Worm (Caenorhabditis elegans) whole organism, late embryonic: Measurements from ENCODE around the gene Y73B6BL.14.

Experiments
- C38D4.7 ChIP-seq: fragments of 200-800 bp; sonication (Bioruptor generic); optimal IDR thresholded peaks from 2 replicates; lab custom pipeline; 2018; ENCODE audit warnings: mild to moderate bottlenecking, missing genetic modification characterization, moderate library complexity, missing compliant biosample characterization
- K02D7.2 ChIP-seq: sonication (generic microtip); optimal IDR thresholded peaks from 2 replicates; lab custom pipeline; 2017; ENCODE audit warnings: mild to moderate bottlenecking, missing genetic modification characterization, missing compliant biosample characterization
- K09A11.1 ChIP-seq: sonication (generic microtip); optimal IDR thresholded peaks from 2 replicates; lab custom pipeline; 2017; ENCODE audit warnings: antibody characterized with exemption, mild to moderate bottlenecking, missing genetic modification characterization, missing compliant biosample characterization; ENCODE audit not compliant: insufficient read depth
- Y22D7AL.16 ChIP-seq: sonication (generic microtip); optimal IDR thresholded peaks from 2 replicates; lab custom pipeline; 2016; ENCODE audit warnings: missing genetic modification characterization, missing compliant biosample characterization
- ahr-1 ChIP-seq: sonication (generic microtip); optimal IDR thresholded peaks from 2 replicates; lab custom pipeline; 2016; ENCODE audit warnings: missing genetic modification characterization, missing compliant biosample characterization
- ceh-14 ChIP-seq: sonication (generic microtip); optimal IDR thresholded peaks from 2 replicates; lab custom pipeline; 2016; ENCODE audit warnings: missing genotype, missing genetic modification characterization, missing compliant biosample characterization
- ceh-19 ChIP-seq: fragments of 200-800 bp; sonication (Bioruptor generic); optimal IDR thresholded peaks from 2 replicates; lab custom pipeline; 2018; ENCODE audit warnings: mild to moderate bottlenecking, missing genetic modification characterization, missing compliant biosample characterization
- ceh-24 ChIP-seq: sonication (generic microtip); optimal IDR thresholded peaks from 2 replicates; lab custom pipeline; 2016; ENCODE audit warnings: mild to moderate bottlenecking, missing genetic modification characterization, missing compliant biosample characterization
- ceh-30 ChIP-seq: fragments of 150-350 bp; optimal IDR thresholded peaks from 2 replicates; lab custom pipeline; 2014; ENCODE audit warnings: missing biosample characterization, missing genetic modification characterization
- ceh-31 ChIP-seq: sonication (generic microtip); optimal IDR thresholded peaks from 2 replicates; lab custom pipeline; 2016; ENCODE audit warnings: missing genetic modification characterization, missing compliant biosample characterization
- ceh-34 ChIP-seq: sonication (generic microtip); optimal IDR thresholded peaks from 2 replicates; lab custom pipeline; 2016; ENCODE audit warnings: mild to moderate bottlenecking, missing genetic modification characterization, missing compliant biosample characterization
- ceh-48 ChIP-seq: sonication (generic microtip); optimal IDR thresholded peaks from 2 replicates; lab custom pipeline; 2016; ENCODE audit warnings: missing genetic modification characterization, inconsistent platforms, missing compliant biosample characterization
- ceh-6 ChIP-seq: fragments of 200-800 bp; sonication (Bioruptor generic); optimal IDR thresholded peaks from 2 replicates; lab custom pipeline; 2018; ENCODE audit warnings: mild to moderate bottlenecking, missing genetic modification characterization, missing compliant biosample characterization
- ceh-9 ChIP-seq: sonication (generic microtip); optimal IDR thresholded peaks from 2 replicates; lab custom pipeline; 2016; ENCODE audit warnings: mild to moderate bottlenecking, missing genetic modification characterization, inconsistent platforms, missing compliant biosample characterization
- che-1 ChIP-seq: sonication (generic microtip); optimal IDR thresholded peaks from 2 replicates; lab custom pipeline; 2016; ENCODE audit warnings: mild to moderate bottlenecking, missing genetic modification characterization, missing compliant biosample characterization
- elt-2 ChIP-seq: sonication (generic microtip); optimal IDR thresholded peaks from 2 replicates; lab custom pipeline; 2016; ENCODE audit warnings: missing genetic modification reagents, missing genetic modification characterization, missing compliant biosample characterization
- fax-1 ChIP-seq: sonication (generic microtip); optimal IDR thresholded peaks from 2 replicates; lab custom pipeline; 2016; ENCODE audit warnings: missing genotype, missing genetic modification characterization, missing compliant biosample characterization
- fkh-10 ChIP-seq: fragments of 150-350 bp; optimal IDR thresholded peaks from 2 replicates; lab custom pipeline; 2014; ENCODE audit warnings: missing biosample characterization, missing genetic modification reagents, missing genetic modification characterization
- fkh-6 ChIP-seq: sonication (generic microtip); optimal IDR thresholded peaks from 2 replicates; lab custom pipeline; 2016; ENCODE audit warnings: missing genetic modification characterization, missing compliant biosample characterization
- gmeb-2 ChIP-seq: sonication (generic microtip); optimal IDR thresholded peaks from 2 replicates; lab custom pipeline; 2016; ENCODE audit warnings: missing genetic modification characterization, inconsistent platforms, missing compliant biosample characterization
- hlh-13 ChIP-seq: fragments of 200-800 bp; sonication (Bioruptor generic); optimal IDR thresholded peaks from 2 replicates; lab custom pipeline; 2018; ENCODE audit warnings: mild to moderate bottlenecking, missing genetic modification characterization, missing compliant biosample characterization
- hlh-6 ChIP-seq: sonication (generic microtip); optimal IDR thresholded peaks from 2 replicates; lab custom pipeline; 2016; ENCODE audit warnings: missing genotype, missing genetic modification characterization, missing compliant biosample characterization
- hlh-8 ChIP-seq: sonication (generic microtip); optimal IDR thresholded peaks from 2 replicates; lab custom pipeline; 2016; ENCODE audit warnings: missing genotype, missing genetic modification characterization, missing compliant biosample characterization
- lin-11 ChIP-seq: fragments of 200-800 bp; sonication (Bioruptor generic); optimal IDR thresholded peaks from 2 replicates; lab custom pipeline; 2018; ENCODE audit warnings: mild to moderate bottlenecking, missing genetic modification characterization, missing compliant biosample characterization
- nfya-1 ChIP-seq: sonication (generic microtip); optimal IDR thresholded peaks from 2 replicates; lab custom pipeline; 2017; ENCODE audit warnings: missing genetic modification characterization, mild to moderate bottlenecking, missing compliant biosample characterization, antibody characterized with exemption, moderate library complexity
- nhr-11 ChIP-seq: fragments of 150-350 bp; optimal IDR thresholded peaks from 2 replicates; lab custom pipeline; 2014; ENCODE audit warnings: missing biosample characterization, missing genetic modification characterization
- nhr-232 ChIP-seq: sonication (generic microtip); optimal IDR thresholded peaks from 2 replicates; lab custom pipeline; 2016; ENCODE audit warnings: missing genetic modification characterization, missing compliant biosample characterization
- odd-2 ChIP-seq: sonication (generic microtip); optimal IDR thresholded peaks from 2 replicates; lab custom pipeline; 2017; ENCODE audit warnings: antibody characterized with exemption, mild to moderate bottlenecking, missing genetic modification characterization, missing compliant biosample characterization
- pag-3 ChIP-seq: sonication (generic microtip); optimal IDR thresholded peaks from 2 replicates; lab custom pipeline; 2016; ENCODE audit warnings: missing compliant biosample characterization, missing genetic modification characterization, borderline replicate concordance
- pat-9 ChIP-seq: fragments of 200-800 bp; sonication (Bioruptor generic); optimal IDR thresholded peaks from 2 replicates; lab custom pipeline; 2018; ENCODE audit warnings: mild to moderate bottlenecking, missing genetic modification characterization, moderate library complexity, missing compliant biosample characterization
- pax-1 ChIP-seq: fragments of 150-350 bp; optimal IDR thresholded peaks from 2 replicates; lab custom pipeline; 2014; ENCODE audit warnings: missing biosample characterization, missing genetic modification characterization
- pqm-1 ChIP-seq: sonication (generic microtip); optimal IDR thresholded peaks from 2 replicates; lab custom pipeline; 2016; ENCODE audit warnings: missing genetic modification characterization, missing compliant biosample characterization
- pros-1 ChIP-seq: fragments of 150-350 bp; optimal IDR thresholded peaks from 2 replicates; lab custom pipeline; 2014; ENCODE audit warnings: missing biosample characterization, missing genetic modification reagents, missing genetic modification characterization
- rnt-1 ChIP-seq: sonication (generic microtip); optimal IDR thresholded peaks from 2 replicates; lab custom pipeline; 2016; ENCODE audit warnings: missing genetic modification characterization, missing compliant biosample characterization
- sox-4 ChIP-seq: sonication (generic microtip); optimal IDR thresholded peaks from 2 replicates; lab custom pipeline; 2017; ENCODE audit warnings: mild to moderate bottlenecking, missing genetic modification characterization, inconsistent platforms, missing compliant biosample characterization
- tbx-2 ChIP-seq: sonication (generic microtip); optimal IDR thresholded peaks from 2 replicates; lab custom pipeline; 2016; ENCODE audit warnings: missing genetic modification characterization, missing compliant biosample characterization
- ttx-3 ChIP-seq: sonication (generic microtip); optimal IDR thresholded peaks from 2 replicates; lab custom pipeline; 2016; ENCODE audit warnings: missing genetic modification reagents, missing genetic modification characterization, missing compliant biosample characterization
- unc-42 ChIP-seq: sonication (generic microtip); optimal IDR thresholded peaks from 2 replicates; lab custom pipeline; 2016; ENCODE audit warnings: missing genotype, missing genetic modification characterization, missing compliant biosample characterization
- unc-55 ChIP-seq: sonication (generic microtip); optimal IDR thresholded peaks from 2 replicates; lab custom pipeline; 2017; ENCODE audit warnings: missing biosample characterization, missing genetic modification reagents, missing genetic modification characterization
- unc-86 ChIP-seq: sonication (generic microtip); optimal IDR thresholded peaks from 2 replicates; lab custom pipeline; 2016; ENCODE audit warnings: missing genetic modification characterization, missing compliant biosample characterization
- ztf-16 ChIP-seq: sonication (generic microtip); optimal IDR thresholded peaks from 2 replicates; lab custom pipeline; 2017; ENCODE audit warnings: missing genetic modification characterization, missing compliant biosample characterization

Y73B6BL.14 gene

ce11 chrIV:6330790-6331189, 12.0 kb downstream of the Y73B6BL.14 start:
- peak; percentile 11 for TF ChIP-seq rnt-1 (tag; lab: Kevin White, UChicago)
- no peak for TF ChIP-seq pax-1 (tag; lab: Kevin White, UChicago)
- peak; percentile 56 for TF ChIP-seq elt-2 (tag; lab: Kevin White, UChicago)
- TF ChIP-seq hlh-13 (GFP tag; lab: Kevin White, UChicago) = no peak

ce11 chrIV:6329339-6329738, 13.4 kb downstream of the Y73B6BL.14 start, which contains the start of gene seu-1:
Gene seu-1 (plus strand): TSS chrIV:6329639.
- TF ChIP-seq ceh-6 (GFP tag; lab: Kevin White, UChicago) = no peak
- no peak for TF ChIP-seq ceh-30 (tag; lab: Kevin White, UChicago)

- no peak for TF ChIP-seq pros-1 (tag; lab: Kevin White, UChicago)
- TF ChIP-seq che-1 = no peak
- TF ChIP-seq fkh-6 (tag; lab: Kevin White, UChicago) = no peak
- no peak for TF ChIP-seq ahr-1
- TF ChIP-seq pax-1 (tag; lab: Kevin White, UChicago) = no peak
- no peak for TF ChIP-seq nhr-11 (tag; lab: Kevin White, UChicago)
- TF ChIP-seq pqm-1 = no peak
These were observed 14.6 kb downstream of the Y73B6BL.14 start for ce11 chrIV:6328198-6328597.

- TF ChIP-seq nfya-1 (tag; lab: Kevin White, UChicago) (peak; percentile 22), hlh-8 (no peak), ceh-14 (tag; lab: Kevin White, UChicago) (no peak), ceh-48 (tag; lab: Kevin White, UChicago) (peak; percentile 51), ceh-31 (tag; lab: Kevin White, UChicago) (peak; percentile 29), unc-42 (tag; lab: Kevin White, UChicago) (peak; percentile 43)
These were observed 15.3 kb downstream of the Y73B6BL.14 start for ce11 chrIV:6327363-6328015.

ce11 chrIV:6326448-6326847, 16.3 kb downstream of the Y73B6BL.14 start, which contains the start of gene lsm-8:
Gene lsm-8 (plus strand): TSS chrIV:6326526.
- TF ChIP-seq nfya-1 (tag; lab: Kevin White, UChicago) (no peak), ceh-31 (tag; lab: Kevin White, UChicago) (no peak), K09A11.1 (tag; lab: Kevin White, UChicago) (no peak), ztf-16 (tag; lab: Kevin White, UChicago) (no peak), unc-86 (tag; lab: Kevin White, UChicago) (no peak), elt-2 (tag; lab: Kevin White, UChicago) (no peak), che-1 (no peak), pat-9 (tag; lab: Kevin White, UChicago) (no peak), gmeb-2 (tag; lab: Kevin White, UChicago) (no peak), pqm-1 (no peak), nhr-11 (tag; lab: Kevin White, UChicago) (no peak), ceh-24 (tag; lab: Kevin White, UChicago) (no peak), nhr-232 (tag; lab: Kevin White, UChicago) (no peak), Y22D7AL.16 (tag; lab: Kevin White, UChicago) (no peak), unc-55 (GFP tag; lab: Kevin White, UChicago) (no peak), lin-11 (tag; lab: Kevin White, UChicago) (no peak), fkh-6 (tag; lab: Kevin White, UChicago) (no peak)

ce11 chrIV:6325772-6326171, 17.0 kb downstream of the Y73B6BL.14 start:
- TF ChIP-seq odd-2 (tag; lab: Kevin White, UChicago) = no peak
- no peak for TF ChIP-seq hlh-8
- no peak for TF ChIP-seq fax-1 (tag; lab: Kevin White, UChicago)
- no peak for TF ChIP-seq C38D4.7
- no peak for TF ChIP-seq ztf-16 (tag; lab: Kevin White, UChicago)
- no peak for TF ChIP-seq ceh-34 (tag; lab: Kevin White, UChicago)
- no peak for TF ChIP-seq ceh-19 (GFP tag; lab: Kevin White, UChicago)
- TF ChIP-seq tbx-2 (tag; lab: Kevin White, UChicago) = no peak
- TF ChIP-seq fkh-10 (GFP tag; lab: Kevin White, UChicago) = no peak
- TF ChIP-seq ttx-3 (tag; lab: Kevin White, UChicago) = no peak
- no peak for TF ChIP-seq unc-86 (tag; lab: Kevin White, UChicago)
- no peak for TF ChIP-seq K02D7.2
- no peak for TF ChIP-seq pag-3
- TF ChIP-seq sox-4 = no peak
- TF ChIP-seq ceh-9 (tag; lab: Kevin White, UChicago) = no peak
- no peak for TF ChIP-seq hlh-6 (tag; lab: Kevin White, UChicago)
- TF ChIP-seq hlh-13 (GFP tag; lab: Kevin White, UChicago) = no peak
